Worm (Caenorhabditis elegans) whole organism, L1 larva: ENCODE data around the gene rps-14.

Experiments
- C16A3.4 ChIP-seq: fragments of 150-350 bp; optimal IDR thresholded peaks from 2 replicates; lab custom pipeline; 2014; ENCODE audit warnings: missing biosample characterization, missing genetic modification characterization
- C34B4.2 ChIP-seq: sonication (generic microtip); optimal IDR thresholded peaks from 2 replicates; lab custom pipeline; 2017; ENCODE audit warnings: mild to moderate bottlenecking, missing genetic modification characterization, missing compliant biosample characterization
- Y116A8C.19 ChIP-seq: sonication (generic microtip); optimal IDR thresholded peaks from 2 replicates; lab custom pipeline; 2016; ENCODE audit warnings: missing compliant biosample characterization, missing genetic modification characterization, borderline replicate concordance
- aha-1 ChIP-seq: fragments of 150-350 bp; optimal IDR thresholded peaks from 2 replicates; lab custom pipeline; 2014; ENCODE audit warnings: missing biosample characterization, missing genetic modification characterization
- aly-2 ChIP-seq: fragments of 150-350 bp; optimal IDR thresholded peaks from 2 replicates; lab custom pipeline; 2014; ENCODE audit warnings: missing biosample characterization, missing genetic modification characterization
- ama-1 ChIP-seq: fragments of 150-350 bp; optimal IDR thresholded peaks from 2 replicates; lab custom pipeline; 2014
- blmp-1 ChIP-seq: fragments of 150-350 bp; optimal IDR thresholded peaks from 2 replicates; lab custom pipeline; 2014; ENCODE audit warnings: missing biosample characterization, missing genetic modification characterization
- ceh-82 ChIP-seq, 3 experiments: fragments of 150-350 bp in 1 of 3; sonication (generic microtip) in 2 of 3; optimal IDR thresholded peaks; 2 replicates each; lab custom pipeline; 2014 to 2017; ENCODE audit warnings: missing biosample characterization in 3 of 3, missing genetic modification characterization in 3 of 3
- ceh-88 ChIP-seq: fragments of 200-800 bp; sonication (Bioruptor generic); IDR thresholded peaks from 2 replicates; pipeline ENCODE4 v1.3.6; 2022; ENCODE audit warnings: missing genetic modification characterization, missing compliant biosample characterization
- ces-1 ChIP-seq: fragments of 150-350 bp; optimal IDR thresholded peaks from 2 replicates; lab custom pipeline; 2014; ENCODE audit warnings: missing biosample characterization, missing genetic modification reagents, missing genetic modification characterization
- efl-1 ChIP-seq, 4 experiments: fragments of 150-350 bp; optimal IDR thresholded peaks in 3 of 4; peaks in 1 of 4; 1 replicate in 1 of 4; 2 replicates in 3 of 4; lab custom pipeline; 2014; ENCODE audit warnings: missing biosample characterization in 2 of 4, missing genetic modification characterization in 2 of 4, missing genetic modification reagents in 2 of 4
- efl-3 ChIP-seq: fragments of 200-800 bp; sonication (Bioruptor generic); optimal IDR thresholded peaks from 2 replicates; lab custom pipeline; 2018; ENCODE audit warnings: mild to moderate bottlenecking, missing genetic modification characterization, missing compliant biosample characterization
- egl-13 ChIP-seq: sonication (generic microtip); optimal IDR thresholded peaks from 2 replicates; lab custom pipeline; 2016; ENCODE audit warnings: missing genotype, missing genetic modification reagents, missing genetic modification characterization, missing compliant biosample characterization
- egl-27 ChIP-seq, 2 experiments: fragments of 150-350 bp in 1 of 2; sonication (generic microtip); optimal IDR thresholded peaks; 3 replicates each; lab custom pipeline; 2017 to 2018; ENCODE audit warnings: missing biosample characterization in 2 of 2, missing genetic modification characterization in 2 of 2, missing genetic modification reagents in 2 of 2
- elt-3 ChIP-seq, 6 experiments: fragments of 150-350 bp in 1 of 6; sonication (generic microtip); optimal IDR thresholded peaks; 2 replicates each; lab custom pipeline; 2017 to 2018; ENCODE audit warnings: missing biosample characterization in 6 of 6, missing genetic modification characterization in 6 of 6, inconsistent platforms in 1 of 6
- ets-5 ChIP-seq: fragments of 200-800 bp; sonication (Bioruptor generic); IDR thresholded peaks from 2 replicates; pipeline ENCODE4 v1.3.6; 2022; ENCODE audit warnings: missing genetic modification characterization, missing compliant biosample characterization
- fkh-10 ChIP-seq: sonication (generic microtip); optimal IDR thresholded peaks from 2 replicates; lab custom pipeline; 2017; ENCODE audit warnings: missing biosample characterization, missing genetic modification reagents, missing genetic modification characterization
- fos-1 ChIP-seq: fragments of 150-350 bp; optimal IDR thresholded peaks from 2 replicates; lab custom pipeline; 2014; ENCODE audit warnings: missing biosample characterization, missing genetic modification characterization
- hlh-17 ChIP-seq: fragments of 200-800 bp; sonication (Bioruptor generic); optimal IDR thresholded peaks from 2 replicates; lab custom pipeline; 2018; ENCODE audit warnings: missing genetic modification characterization, mild to moderate bottlenecking, missing compliant biosample characterization, moderate library complexity, borderline replicate concordance
- hpl-2 ChIP-seq: fragments of 150-350 bp; optimal IDR thresholded peaks from 2 replicates; lab custom pipeline; 2014; ENCODE audit warnings: missing biosample characterization, missing genetic modification reagents, missing genetic modification characterization
- irx-1 ChIP-seq: sonication (generic microtip); optimal IDR thresholded peaks from 2 replicates; lab custom pipeline; 2016; ENCODE audit warnings: missing genetic modification characterization, missing compliant biosample characterization
- isw-1 ChIP-seq: fragments of 200-800 bp; sonication (Bioruptor generic); IDR thresholded peaks from 2 replicates; pipeline ENCODE4 v1.3.6; 2022; ENCODE audit warnings: missing genetic modification characterization, missing compliant biosample characterization
- lin-13 ChIP-seq: fragments of 150-350 bp; optimal IDR thresholded peaks from 2 replicates; lab custom pipeline; 2014; ENCODE audit warnings: missing biosample characterization, missing genetic modification reagents, missing genetic modification characterization
- lin-15B ChIP-seq: fragments of 150-350 bp; sonication (generic microtip); optimal IDR thresholded peaks from 3 replicates; lab custom pipeline; 2014; ENCODE audit warnings: missing biosample characterization, missing genetic modification characterization
- lin-35 ChIP-seq, 2 experiments: fragments of 150-350 bp; optimal IDR thresholded peaks; 2 replicates each; lab custom pipeline; 2014; ENCODE audit warnings: missing biosample characterization in 2 of 2, missing genetic modification characterization in 2 of 2, missing genetic modification reagents in 2 of 2
- lin-39 ChIP-seq: fragments of 150-350 bp; optimal IDR thresholded peaks from 2 replicates; lab custom pipeline; 2014; ENCODE audit warnings: missing biosample characterization, missing genetic modification reagents, missing genetic modification characterization
- lsy-2 ChIP-seq, 2 experiments: fragments of 150-350 bp; optimal IDR thresholded peaks; 2 replicates each; lab custom pipeline; 2014; ENCODE audit warnings: missing biosample characterization in 2 of 2, missing genetic modification characterization in 2 of 2
- mdl-1 ChIP-seq, 2 experiments: fragments of 150-350 bp; optimal IDR thresholded peaks; 2 replicates each; lab custom pipeline; 2014 to 2017; ENCODE audit warnings: missing biosample characterization in 2 of 2, missing genetic modification characterization in 2 of 2, inconsistent platforms in 1 of 2
- mef-2 ChIP-seq: fragments of 150-350 bp; optimal IDR thresholded peaks from 2 replicates; lab custom pipeline; 2014; ENCODE audit warnings: missing biosample characterization, missing genetic modification characterization
- mep-1 ChIP-seq: fragments of 150-350 bp; optimal IDR thresholded peaks from 2 replicates; lab custom pipeline; 2014; ENCODE audit warnings: missing biosample characterization, missing genetic modification characterization
- nhr-11 ChIP-seq: fragments of 150-350 bp; optimal IDR thresholded peaks from 2 replicates; lab custom pipeline; 2014; ENCODE audit warnings: missing biosample characterization, missing genetic modification characterization
- nhr-12 ChIP-seq: sonication (generic microtip); optimal IDR thresholded peaks from 2 replicates; lab custom pipeline; 2017; ENCODE audit warnings: missing biosample characterization, missing genetic modification characterization
- nhr-19 ChIP-seq: fragments of 200-800 bp; sonication (Bioruptor generic); conservative IDR thresholded peaks from 2 replicates; pipeline ENCODE4 v1.3.6; 2022; ENCODE audit warnings: missing genetic modification characterization, missing compliant biosample characterization
- nhr-237 ChIP-seq: fragments of 150-350 bp; optimal IDR thresholded peaks from 2 replicates; lab custom pipeline; 2014; ENCODE audit warnings: missing biosample characterization, missing genetic modification characterization
- nhr-28 ChIP-seq: fragments of 150-350 bp; optimal IDR thresholded peaks from 2 replicates; lab custom pipeline; 2014; ENCODE audit warnings: missing biosample characterization, missing genetic modification characterization
- nhr-76 ChIP-seq: sonication (generic microtip); optimal IDR thresholded peaks from 2 replicates; lab custom pipeline; 2017; ENCODE audit warnings: missing biosample characterization, missing genetic modification characterization
- nhr-77 ChIP-seq: fragments of 150-350 bp; optimal IDR thresholded peaks from 2 replicates; lab custom pipeline; 2014; ENCODE audit warnings: missing biosample characterization, missing genetic modification characterization
- nhr-90 ChIP-seq: sonication (generic microtip); optimal IDR thresholded peaks from 2 replicates; lab custom pipeline; 2016; ENCODE audit warnings: mild to moderate bottlenecking, missing genetic modification characterization, missing compliant biosample characterization; ENCODE audit not compliant: poor library complexity
- pqm-1 ChIP-seq: sonication (generic microtip); optimal IDR thresholded peaks from 3 replicates; lab custom pipeline; 2017; ENCODE audit warnings: missing biosample characterization, missing genetic modification characterization
- rnt-1 ChIP-seq: sonication (generic microtip); optimal IDR thresholded peaks from 2 replicates; lab custom pipeline; 2016; ENCODE audit warnings: mild to moderate bottlenecking, missing genetic modification characterization, moderate library complexity, missing compliant biosample characterization
- skn-1 ChIP-seq: fragments of 150-350 bp; optimal IDR thresholded peaks from 2 replicates; lab custom pipeline; 2014; ENCODE audit warnings: missing biosample characterization, missing genetic modification characterization
- snpc-4 ChIP-seq: fragments of 150-350 bp; optimal IDR thresholded peaks from 2 replicates; lab custom pipeline; 2014; ENCODE audit warnings: missing biosample characterization, missing genetic modification characterization
- snu-23 ChIP-seq: sonication (generic microtip); optimal IDR thresholded peaks from 2 replicates; lab custom pipeline; 2016; ENCODE audit warnings: missing genetic modification characterization, missing compliant biosample characterization
- sptf-1 ChIP-seq: fragments of 150-350 bp; optimal IDR thresholded peaks from 2 replicates; lab custom pipeline; 2014; ENCODE audit warnings: missing biosample characterization, missing genetic modification characterization
- sup-37 ChIP-seq: fragments of 200-800 bp; sonication (Bioruptor generic); optimal IDR thresholded peaks from 2 replicates; lab custom pipeline; 2018; ENCODE audit warnings: mild to moderate bottlenecking, missing genetic modification characterization, missing compliant biosample characterization
- swsn-7 ChIP-seq: sonication (generic microtip); optimal IDR thresholded peaks from 2 replicates; lab custom pipeline; 2016; ENCODE audit warnings: missing genetic modification characterization, missing compliant biosample characterization
- tbx-2 ChIP-seq: sonication (generic microtip); optimal IDR thresholded peaks from 2 replicates; lab custom pipeline; 2016; ENCODE audit warnings: missing genetic modification characterization, missing compliant biosample characterization
- unc-30 ChIP-seq: sonication (generic microtip); optimal IDR thresholded peaks from 2 replicates; lab custom pipeline; 2017; ENCODE audit warnings: missing biosample characterization, missing genetic modification characterization
- unc-62 ChIP-seq: fragments of 150-350 bp; optimal IDR thresholded peaks from 2 replicates; lab custom pipeline; 2014; ENCODE audit warnings: missing biosample characterization, missing genetic modification reagents, missing genetic modification characterization
- unc-86 ChIP-seq: sonication (generic microtip); optimal IDR thresholded peaks from 2 replicates; lab custom pipeline; 2016; ENCODE audit warnings: missing genetic modification characterization, missing compliant biosample characterization
- unc-98 ChIP-seq: fragments of 200-800 bp; sonication (Bioruptor generic); IDR thresholded peaks from 2 replicates; pipeline ENCODE4 v1.3.6; 2022; ENCODE audit warnings: missing genetic modification characterization, missing compliant biosample characterization
- vab-15 ChIP-seq: sonication (generic microtip); optimal IDR thresholded peaks from 2 replicates; lab custom pipeline; 2017; ENCODE audit warnings: missing genotype, mild to moderate bottlenecking, missing genetic modification characterization, missing compliant biosample characterization
- xbp-1 ChIP-seq: sonication (generic microtip); optimal IDR thresholded peaks from 2 replicates; lab custom pipeline; 2016; ENCODE audit warnings: missing genetic modification characterization, missing compliant biosample characterization
- zip-4 ChIP-seq: fragments of 200-800 bp; sonication (Bioruptor generic); optimal IDR thresholded peaks from 2 replicates; lab custom pipeline; 2018; ENCODE audit warnings: mild to moderate bottlenecking, missing genetic modification characterization, moderate library complexity, missing compliant biosample characterization
- ztf-4 ChIP-seq: fragments of 150-350 bp; optimal IDR thresholded peaks from 2 replicates; lab custom pipeline; 2014; ENCODE audit warnings: missing biosample characterization, missing genetic modification characterization

rps-14 gene

ce11 chrIII:7142172-7142601, 37.2 kb downstream of the rps-14 start (continued):
- TF ChIP-seq xbp-1 (tag; lab: Kevin White, UChicago) (peak; percentile 3), aly-2 (tag; lab: Kevin White, UChicago) (no peak), ama-1 (lab: Kevin White, UChicago) (peak; percentile 42), nhr-237 (tag; lab: Kevin White, UChicago) (no peak), nhr-12 (tag; lab: Kevin White, UChicago) (no peak), snu-23 (GFP tag; lab: Kevin White, UChicago) (peak; percentile 45), unc-30 (tag; lab: Kevin White, UChicago) (no peak), ceh-88 (GFP tag; lab: Robert Waterston, UW) (0 out of 2 replicates have a peak, but pooled peaks have one; percentile 29), unc-98 (no peak), C34B4.2 (no peak), zip-4 (GFP tag; lab: Kevin White, UChicago) (peak; percentile 32), lin-15B (tag; lab: Kevin White, UChicago) (no peak), lsy-2 (tag; optimal IDR thresholded peaks at IDR 0.05; lab: Kevin White, UChicago) (peak in 1 of 2 experiments; percentile 30), sptf-1 (tag; lab: Kevin White, UChicago) (no peak), unc-86 (tag; lab: Kevin White, UChicago) (no peak), nhr-11 (tag; lab: Kevin White, UChicago) (no peak), nhr-28 (tag; lab: Kevin White, UChicago) (no peak), aha-1 (tag; lab: Kevin White, UChicago) (no peak), snpc-4 (peak; percentile 96), swsn-7 (tag; lab: Kevin White, UChicago) (peak; percentile 56), ces-1 (no peak), nhr-90 (tag; lab: Kevin White, UChicago) (peak; percentile 78), blmp-1 (no peak), elt-3 (tag; optimal IDR thresholded peaks at IDR 0.05; lab: Kevin White, UChicago) (no peak), unc-62 (GFP tag; lab: Kevin White, UChicago) (no peak), Y116A8C.19 (tag; lab: Kevin White, UChicago) (no peak), nhr-76 (tag; lab: Kevin White, UChicago) (no peak), C16A3.4 (tag; lab: Kevin White, UChicago) (no peak), lin-39 (tag; lab: Kevin White, UChicago) (peak; percentile 17), fos-1 (tag; lab: Kevin White, UChicago) (no peak), ceh-82 (tag; optimal IDR thresholded peaks at IDR 0.05; lab: Kevin White, UChicago) (no peak), mef-2 (tag; lab: Kevin White, UChicago) (no peak), hlh-17 (GFP tag; lab: Kevin White, UChicago) (no peak), mdl-1 (tag; optimal IDR thresholded peaks at IDR 0.05; lab: Kevin White, UChicago) (no peak), skn-1 (tag; lab: Kevin White, UChicago) (no peak), hpl-2 (GFP tag; lab: Kevin White, UChicago) (no peak), egl-13 (tag; lab: Kevin White, UChicago) (no peak), efl-1 (optimal IDR thresholded peaks at IDR 0.05; lab: Kevin White, UChicago) (peak in 1 of 2 experiments; percentile 41), efl-1 (GFP tag; optimal IDR thresholded peaks at IDR 0.05 in 1 of 2; lab: Kevin White, UChicago) (peak in 1 of 2 experiments; percentile 50), efl-3 (GFP tag; lab: Kevin White, UChicago) (no peak), fkh-10 (GFP tag; lab: Kevin White, UChicago) (no peak), vab-15 (tag; lab: Kevin White, UChicago) (no peak), nhr-77 (tag; lab: Kevin White, UChicago) (no peak), egl-27 (tag; optimal IDR thresholded peaks at IDR 0.05; lab: Kevin White, UChicago) (peak in 1 of 2 experiments; percentile 12), isw-1 (GFP tag; lab: Robert Waterston, UW) (no peak), irx-1 (tag; lab: Kevin White, UChicago) (no peak), ets-5 (GFP tag; lab: Robert Waterston, UW) (no peak), nhr-19 (GFP tag; lab: Robert Waterston, UW) (peak; percentile 67), mep-1 (tag; lab: Kevin White, UChicago) (no peak), pqm-1 (tag; lab: Kevin White, UChicago) (no peak), lin-13 (GFP tag; lab: Kevin White, UChicago) (no peak), tbx-2 (no peak), lin-35 (GFP tag; optimal IDR thresholded peaks at IDR 0.05; lab: Kevin White, UChicago) (no peak), ztf-4 (tag; lab: Kevin White, UChicago) (no peak), rnt-1 (tag; lab: Kevin White, UChicago) (peak; percentile 33), sup-37 (GFP tag; lab: Kevin White, UChicago) (no peak)
